Worm (Caenorhabditis elegans) whole organism, young adult: Measurements from ENCODE around the gene gars-1.

Source experiments
- B0019.2 ChIP-seq: fragments of 200-800 bp; sonication (Bioruptor generic); conservative IDR thresholded peaks from 2 replicates; pipeline ENCODE4 v1.3.6; 2022; ENCODE audit warnings: missing genetic modification reagents, missing genetic modification characterization, missing compliant biosample characterization
- B0336.3 ChIP-seq: fragments of 200-800 bp; sonication (Bioruptor generic); IDR thresholded peaks from 2 replicates; pipeline ENCODE4 v1.3.6; 2022; ENCODE audit warnings: missing genetic modification characterization, missing compliant biosample characterization
- C17E4.6 ChIP-seq: fragments of 200-800 bp; sonication (Bioruptor generic); IDR thresholded peaks from 2 replicates; pipeline ENCODE4 v1.3.6; 2022; ENCODE audit warnings: missing genetic modification reagents, missing genetic modification characterization, missing compliant biosample characterization
- D2030.7 ChIP-seq: fragments of 200-800 bp; sonication (Bioruptor generic); IDR thresholded peaks from 2 replicates; pipeline ENCODE4 v1.3.6; 2022; ENCODE audit warnings: missing genetic modification reagents, missing genetic modification characterization, missing compliant biosample characterization
- F10E7.11 ChIP-seq: sonication (generic microtip); optimal IDR thresholded peaks from 2 replicates; lab custom pipeline; 2017; ENCODE audit warnings: mild to moderate bottlenecking, missing genetic modification characterization, moderate library complexity, missing compliant biosample characterization
- F23B12.7 ChIP-seq: sonication (generic microtip); optimal IDR thresholded peaks from 2 replicates; lab custom pipeline; 2017; ENCODE audit warnings: missing genetic modification characterization, mild to moderate bottlenecking, missing compliant biosample characterization, antibody characterized with exemption, moderate library complexity; ENCODE audit not compliant: insufficient read depth
- F33H1.4 ChIP-seq: fragments of 200-800 bp; sonication (Bioruptor generic); IDR thresholded peaks from 2 replicates; pipeline ENCODE4 v1.3.6; 2022; ENCODE audit warnings: missing genetic modification reagents, missing genetic modification characterization, missing compliant biosample characterization
- F37B4.10 ChIP-seq: fragments of 200-800 bp; sonication (Bioruptor generic); IDR thresholded peaks from 2 replicates; pipeline ENCODE4 v1.3.6; 2022; ENCODE audit warnings: missing genetic modification characterization, missing compliant biosample characterization
- F49E8.2 ChIP-seq: sonication (generic microtip); optimal IDR thresholded peaks from 3 replicates; lab custom pipeline; 2017; ENCODE audit warnings: missing genetic modification characterization, mild to moderate bottlenecking, missing compliant biosample characterization, antibody characterized with exemption, moderate library complexity; ENCODE audit not compliant: insufficient read depth
- F55B11.4 ChIP-seq: sonication (generic microtip); optimal IDR thresholded peaks from 2 replicates; lab custom pipeline; 2016; ENCODE audit warnings: missing compliant biosample characterization, missing genetic modification characterization, borderline replicate concordance; ENCODE audit not compliant: insufficient read depth
- K11D2.4 ChIP-seq: fragments of 200-800 bp; sonication (Bioruptor generic); IDR thresholded peaks from 2 replicates; pipeline ENCODE4 v1.3.6; 2022; ENCODE audit warnings: missing genetic modification reagents, missing genetic modification characterization, missing compliant biosample characterization
- T07F8.4 ChIP-seq: sonication (generic microtip); optimal IDR thresholded peaks from 2 replicates; lab custom pipeline; 2016; ENCODE audit warnings: mild to moderate bottlenecking, missing genetic modification characterization, moderate library complexity, missing compliant biosample characterization
- Y56A3A.18 ChIP-seq: fragments of 200-800 bp; sonication (Bioruptor generic); IDR thresholded peaks from 2 replicates; pipeline ENCODE4 v1.3.6; 2022; ENCODE audit warnings: missing genetic modification reagents, missing genetic modification characterization, missing compliant biosample characterization
- Y79H2A.3 ChIP-seq: fragments of 200-800 bp; sonication (Bioruptor generic); conservative IDR thresholded peaks from 2 replicates; pipeline ENCODE4 v1.3.6; 2022; ENCODE audit warnings: missing genetic modification reagents, missing genetic modification characterization, missing compliant biosample characterization
- Y95B8A.8 ChIP-seq: fragments of 200-800 bp; sonication (Bioruptor generic); IDR thresholded peaks from 2 replicates; pipeline ENCODE4 v1.3.6; 2022; ENCODE audit warnings: missing genetic modification reagents, missing genetic modification characterization, missing compliant biosample characterization
- ZK185.1 ChIP-seq: sonication (generic microtip); optimal IDR thresholded peaks from 2 replicates; lab custom pipeline; 2016; ENCODE audit warnings: mild to moderate bottlenecking, missing genetic modification characterization, missing compliant biosample characterization; ENCODE audit not compliant: poor library complexity, severe bottlenecking
- atf-7 ChIP-seq: sonication (generic microtip); optimal IDR thresholded peaks from 2 replicates; lab custom pipeline; 2017; ENCODE audit warnings: mild to moderate bottlenecking, missing genetic modification characterization, missing compliant biosample characterization
- athp-1 ChIP-seq: sonication (generic microtip); optimal IDR thresholded peaks from 2 replicates; lab custom pipeline; 2017; ENCODE audit warnings: mild to moderate bottlenecking, missing genetic modification characterization, missing compliant biosample characterization
- attf-3 ChIP-seq: fragments of 200-800 bp; sonication (Bioruptor generic); conservative IDR thresholded peaks from 2 replicates; pipeline ENCODE4 v1.3.6; 2022; ENCODE audit warnings: missing genetic modification reagents, missing genetic modification characterization, missing compliant biosample characterization
- attf-5 ChIP-seq: fragments of 200-800 bp; sonication (Bioruptor generic); optimal IDR thresholded peaks from 2 replicates; lab custom pipeline; 2018; ENCODE audit warnings: mild to moderate bottlenecking, missing genetic modification characterization, missing compliant biosample characterization
- attf-6 ChIP-seq: fragments of 200-800 bp; sonication (Bioruptor generic); IDR thresholded peaks from 2 replicates; pipeline ENCODE4 v1.3.6; 2022; ENCODE audit warnings: missing genetic modification reagents, missing genetic modification characterization, missing compliant biosample characterization
- cebp-2 ChIP-seq: fragments of 200-800 bp; sonication (Bioruptor generic); IDR thresholded peaks from 2 replicates; pipeline ENCODE4 v1.3.6; 2022; ENCODE audit warnings: missing genetic modification characterization, missing compliant biosample characterization
- ceh-91 ChIP-seq: fragments of 200-800 bp; sonication (Bioruptor generic); IDR thresholded peaks from 2 replicates; pipeline ENCODE4 v1.3.6; 2022; ENCODE audit warnings: missing genetic modification reagents, missing genetic modification characterization, missing compliant biosample characterization
- dox-1 ChIP-seq: fragments of 200-800 bp; sonication (Bioruptor generic); IDR thresholded peaks from 2 replicates; pipeline ENCODE4 v1.3.6; 2022; ENCODE audit warnings: missing genetic modification reagents, missing genetic modification characterization, missing compliant biosample characterization
- ekl-4 ChIP-seq: fragments of 200-800 bp; sonication (Bioruptor generic); IDR thresholded peaks from 2 replicates; pipeline ENCODE4 v1.3.6; 2022; ENCODE audit warnings: missing genetic modification reagents, missing genetic modification characterization, missing compliant biosample characterization
- fkh-3 ChIP-seq: sonication (generic microtip); optimal IDR thresholded peaks from 2 replicates; lab custom pipeline; 2016; ENCODE audit warnings: mild to moderate bottlenecking, missing genetic modification characterization, missing compliant biosample characterization
- hlh-12 ChIP-seq: sonication (generic microtip); optimal IDR thresholded peaks from 2 replicates; lab custom pipeline; 2016; ENCODE audit warnings: missing genetic modification characterization, missing compliant biosample characterization
- hmg-20 ChIP-seq: fragments of 200-800 bp; sonication (Bioruptor generic); IDR thresholded peaks from 2 replicates; pipeline ENCODE4 v1.3.6; 2022; ENCODE audit warnings: missing genetic modification reagents, missing genetic modification characterization, missing compliant biosample characterization
- lin-54 ChIP-seq: fragments of 200-800 bp; sonication (Bioruptor generic); optimal IDR thresholded peaks from 2 replicates; lab custom pipeline; 2018; ENCODE audit warnings: mild to moderate bottlenecking, missing genetic modification characterization, missing compliant biosample characterization
- lsl-1 ChIP-seq: fragments of 200-800 bp; sonication (Bioruptor generic); optimal IDR thresholded peaks from 2 replicates; lab custom pipeline; 2018; ENCODE audit warnings: mild to moderate bottlenecking, missing genetic modification characterization, moderate library complexity, missing compliant biosample characterization
- madf-6 ChIP-seq: fragments of 200-800 bp; sonication (Bioruptor generic); IDR thresholded peaks from 2 replicates; pipeline ENCODE4 v1.3.6; 2022; ENCODE audit warnings: missing genetic modification reagents, missing genetic modification characterization, missing compliant biosample characterization
- mcd-1 ChIP-seq: fragments of 200-800 bp; sonication (Bioruptor generic); IDR thresholded peaks from 2 replicates; pipeline ENCODE4 v1.3.6; 2022; ENCODE audit warnings: missing genetic modification reagents, missing genetic modification characterization, missing compliant biosample characterization
- mel-28 ChIP-seq: sonication (generic microtip); optimal IDR thresholded peaks from 2 replicates; lab custom pipeline; 2016; ENCODE audit warnings: borderline replicate concordance, mild to moderate bottlenecking, missing genetic modification characterization, missing compliant biosample characterization
- mxl-1 ChIP-seq: sonication (generic microtip); optimal IDR thresholded peaks from 2 replicates; lab custom pipeline; 2016; ENCODE audit warnings: missing genetic modification characterization, missing compliant biosample characterization
- nfya-1 ChIP-seq: sonication (generic microtip); optimal IDR thresholded peaks from 2 replicates; lab custom pipeline; 2017; ENCODE audit warnings: antibody characterized with exemption, missing compliant biosample characterization, missing genetic modification characterization, borderline replicate concordance; ENCODE audit not compliant: insufficient read depth
- nhr-179 ChIP-seq: sonication (generic microtip); optimal IDR thresholded peaks from 2 replicates; lab custom pipeline; 2016; ENCODE audit warnings: mild to moderate bottlenecking, missing genetic modification characterization, missing compliant biosample characterization
- nhr-80 ChIP-seq: sonication (generic microtip); optimal IDR thresholded peaks from 2 replicates; lab custom pipeline; 2016; ENCODE audit warnings: missing genetic modification characterization, missing compliant biosample characterization
- rec-8 ChIP-seq, 2 experiments: sonication (generic microtip); optimal IDR thresholded peaks; 2 replicates each; lab custom pipeline; 2016; ENCODE audit warnings: mild to moderate bottlenecking in 2 of 2, missing genetic modification characterization in 2 of 2, missing genetic modification reagents in 2 of 2, missing genotype in 2 of 2, missing biosample characterization in 1 of 2, missing compliant biosample characterization in 1 of 2, moderate library complexity in 1 of 2
- rpc-1 ChIP-seq, 2 experiments: fragments of 150-350 bp in 1 of 2; sonication (generic microtip) in 1 of 2; optimal IDR thresholded peaks; 2 replicates each; lab custom pipeline; 2014 to 2018; ENCODE audit warnings: missing biosample characterization in 1 of 2, missing genetic modification characterization in 1 of 2, missing genetic modification reagents in 1 of 2, missing genotype in 1 of 2
- snpc-1.3 ChIP-seq: sonication (generic microtip); optimal IDR thresholded peaks from 2 replicates; lab custom pipeline; 2017; ENCODE audit warnings: missing genetic modification characterization, mild to moderate bottlenecking, missing compliant biosample characterization, antibody characterized with exemption, moderate library complexity, missing genotype, missing genetic modification reagents; ENCODE audit not compliant: insufficient read depth
- sptf-2 ChIP-seq: fragments of 200-800 bp; sonication (Bioruptor generic); optimal IDR thresholded peaks from 2 replicates; lab custom pipeline; 2018; ENCODE audit warnings: mild to moderate bottlenecking, missing genetic modification characterization, missing compliant biosample characterization
- tbp1 ChIP-seq: fragments of 200-800 bp; sonication (Bioruptor generic); optimal IDR thresholded peaks from 2 replicates; lab custom pipeline; 2018; ENCODE audit warnings: mild to moderate bottlenecking, missing genetic modification characterization, missing compliant biosample characterization
- xnd-1 ChIP-seq: sonication (generic microtip); optimal IDR thresholded peaks from 2 replicates; lab custom pipeline; 2016; ENCODE audit warnings: missing genotype, missing genetic modification reagents, missing genetic modification characterization, missing compliant biosample characterization
- ztf-26 ChIP-seq: sonication (generic microtip); optimal IDR thresholded peaks from 2 replicates; lab custom pipeline; 2017; ENCODE audit warnings: missing genetic modification characterization, missing compliant biosample characterization
- ztf-3 ChIP-seq: fragments of 200-800 bp; sonication (Bioruptor generic); optimal IDR thresholded peaks from 2 replicates; lab custom pipeline; 2018; ENCODE audit warnings: mild to moderate bottlenecking, missing genetic modification characterization, missing compliant biosample characterization

Gene gars-1

ce11 chrIII:5211137-5211648 is 47.8 kb upstream of the gars-1 start (continued):
- TF ChIP-seq ZK185.1 (tag; lab: Kevin White, UChicago) = peak; percentile 58
- TF ChIP-seq tbp1 (GFP tag; lab: Kevin White, UChicago) = peak; percentile 81
- TF ChIP-seq hmg-20 (GFP tag; lab: Robert Waterston, UW) = peak; percentile 20; the same call in 1 of the 2 replicates
- TF ChIP-seq ekl-4 (GFP tag; lab: Robert Waterston, UW) = peak; percentile 70; the same call in 1 of the 2 replicates
- TF ChIP-seq attf-6 (GFP tag; lab: Robert Waterston, UW) = 0 out of 2 replicates have a peak, but pooled peaks have one; percentile 23
- TF ChIP-seq, all 124 proteins: peak for 72; not testable (repeated sequence) for 52

- TF ChIP-seq F37B4.10 (GFP tag; lab: Robert Waterston, UW) = no peak
- TF ChIP-seq B0019.2 = no peak
- TF ChIP-seq xnd-1 (tag; lab: Kevin White, UChicago) = no peak
- TF ChIP-seq nhr-80 = no peak
- no peak for TF ChIP-seq attf-3 (GFP tag; lab: Robert Waterston, UW)
- TF ChIP-seq mcd-1 (GFP tag; lab: Robert Waterston, UW) = no peak
- TF ChIP-seq F23B12.7 (tag; lab: Kevin White, UChicago) = no peak
- TF ChIP-seq madf-6 (GFP tag; lab: Robert Waterston, UW) = no peak
- no peak for TF ChIP-seq mxl-1 (tag; lab: Kevin White, UChicago)
- no peak for TF ChIP-seq K11D2.4 (GFP tag; lab: Robert Waterston, UW)
- TF ChIP-seq C17E4.6 = no peak
- no peak for TF ChIP-seq athp-1 (tag; lab: Kevin White, UChicago)
- TF ChIP-seq cebp-2 (GFP tag; lab: Robert Waterston, UW) = no peak
- no peak for TF ChIP-seq nfya-1 (tag; lab: Kevin White, UChicago)
- no peak for TF ChIP-seq B0336.3
- TF ChIP-seq atf-7 (tag; lab: Kevin White, UChicago) = no peak
- no peak for TF ChIP-seq ztf-3 (GFP tag; lab: Kevin White, UChicago)
- TF ChIP-seq Y56A3A.18 = no peak
These were observed 46.8 kb upstream of the gars-1 start for ce11 chrIII:5210269-5210668.

- no peak for TF ChIP-seq ceh-91 (GFP tag; lab: Robert Waterston, UW)
- TF ChIP-seq snpc-1.3 = no peak
- TF ChIP-seq rec-8 (tag; optimal IDR thresholded peaks at IDR 0.05; lab: Kevin White, UChicago) = no peak
- TF ChIP-seq madf-6 (GFP tag; lab: Robert Waterston, UW) = peak; percentile 93
- TF ChIP-seq Y79H2A.3 = no peak
- peak; percentile 83 for TF ChIP-seq lsl-1
- peak; percentile 35; the same call in 1 of the 2 replicates for TF ChIP-seq D2030.7
- TF ChIP-seq F23B12.7 (tag; lab: Kevin White, UChicago) = no peak
- TF ChIP-seq T07F8.4 (tag; lab: Kevin White, UChicago) = no peak
- no peak for TF ChIP-seq F10E7.11
- peak; percentile 33 for TF ChIP-seq lin-54 (GFP tag; lab: Kevin White, UChicago)
- TF ChIP-seq F33H1.4 (GFP tag; lab: Robert Waterston, UW) = peak; percentile 75
- TF ChIP-seq mel-28 (tag; lab: Kevin White, UChicago) = no peak
- TF ChIP-seq dox-1 = peak; percentile 27; the same call in 1 of the 2 replicates
- TF ChIP-seq sptf-2 = no peak
- no peak for TF ChIP-seq F55B11.4 (tag; lab: Kevin White, UChicago)
- no peak for TF ChIP-seq rpc-1 (optimal IDR thresholded peaks at IDR 0.05; lab: Kevin White, UChicago)
- no peak for TF ChIP-seq rpc-1 (tag; optimal IDR thresholded peaks at IDR 0.05; lab: Kevin White, UChicago)
- no peak for TF ChIP-seq fkh-3 (tag; lab: Kevin White, UChicago)
- TF ChIP-seq Y95B8A.8 (GFP tag; lab: Robert Waterston, UW) = no peak
- TF ChIP-seq ztf-26 (tag; lab: Kevin White, UChicago) = no peak
- TF ChIP-seq hlh-12 = no peak
- no peak for TF ChIP-seq nhr-179 (tag; lab: Kevin White, UChicago)
- no peak for TF ChIP-seq attf-5
- TF ChIP-seq F49E8.2 (tag; lab: Kevin White, UChicago) = no peak
These were observed 45.6 kb upstream of the gars-1 start, which contains the start of gene syx-16 for ce11 chrIII:5208992-5209391. syx-16 (minus strand) TSS chrIII:5209109.
